Worm (Caenorhabditis elegans): ENCODE measurements around the gene zig-5.
A peak's percentile ranks its signal among the peaks of the same experiment; 100 is the strongest.

zig-5 gene

DNA sequence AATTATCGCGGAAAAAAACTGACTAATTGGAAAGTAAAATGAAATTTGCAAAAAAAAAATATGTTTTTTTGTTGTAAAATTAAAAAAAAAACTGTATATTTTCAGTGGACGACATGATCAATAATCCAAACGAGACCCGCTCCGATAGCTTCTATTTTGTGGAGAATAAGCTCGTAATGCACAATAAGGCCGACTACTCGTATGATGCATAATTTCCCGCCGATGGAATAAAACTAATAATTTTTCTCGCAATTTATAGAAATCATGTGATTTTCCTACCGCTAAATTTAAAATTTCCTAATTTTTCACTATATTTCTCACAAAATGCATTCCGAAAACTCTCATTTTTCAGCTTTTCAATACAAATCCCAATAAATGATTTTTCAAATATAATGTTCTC, 44.8 kb downstream of the zig-5 start:
- TF ChIP-seq med-1 (GFP tag; optimal IDR thresholded peaks at IDR 0.05; ENCODE audit: insufficient read depth) (no peak), klf-2 (GFP tag; conservative IDR thresholded peaks at IDR 0.05) (no peak), ztf-29 (GFP tag; IDR thresholded peaks at IDR 0.05) (no peak), ref-1 (GFP tag; conservative IDR thresholded peaks at IDR 0.05) (no peak), cog-1 (tag; optimal IDR thresholded peaks at IDR 0.05) (no peak), flt-1 (GFP tag; IDR thresholded peaks at IDR 0.05) (no peak), T22C8.4 (GFP tag; IDR thresholded peaks at IDR 0.05) (no peak), ztf-23 (GFP tag; IDR thresholded peaks at IDR 0.05) (no peak), tab-1 (GFP tag; IDR thresholded peaks at IDR 0.05) (no peak)

DNA sequence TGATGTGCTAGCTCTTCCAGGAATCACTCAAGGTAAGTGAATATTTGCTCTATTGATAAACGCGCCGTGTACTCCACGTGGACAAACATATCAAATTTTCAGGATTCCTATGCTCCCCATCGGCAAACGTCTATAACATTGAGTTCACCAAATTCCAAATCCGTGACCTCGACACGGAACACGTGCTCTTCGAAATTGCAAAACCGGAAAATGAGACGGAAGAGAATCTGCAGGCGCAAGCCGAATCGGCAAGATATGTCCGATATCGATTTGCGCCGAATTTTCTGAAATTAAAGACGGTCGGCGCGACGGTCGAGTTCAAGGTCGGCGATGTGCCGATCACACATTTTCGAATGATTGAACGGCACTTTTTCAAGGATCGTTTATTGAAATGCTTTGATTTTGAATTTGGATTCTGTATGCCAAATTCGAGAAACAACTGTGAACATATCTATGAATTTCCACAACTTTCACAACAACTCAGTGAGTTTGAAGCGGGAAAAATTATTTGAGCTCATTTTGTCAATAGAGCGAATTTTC, 45.6 kb downstream of the zig-5 start:
- no peak for TF ChIP-seq cog-1 (tag; optimal IDR thresholded peaks at IDR 0.05)
- TF ChIP-seq T22C8.4 (GFP tag; IDR thresholded peaks at IDR 0.05) = no peak
- TF ChIP-seq med-1 (GFP tag; optimal IDR thresholded peaks at IDR 0.05; ENCODE audit: insufficient read depth) = no peak
- TF ChIP-seq ref-1 (GFP tag; conservative IDR thresholded peaks at IDR 0.05) = no peak
- TF ChIP-seq flt-1 (GFP tag; IDR thresholded peaks at IDR 0.05) = no peak
- no peak for TF ChIP-seq klf-2 (GFP tag; conservative IDR thresholded peaks at IDR 0.05)
- TF ChIP-seq tab-1 (GFP tag; IDR thresholded peaks at IDR 0.05) = no peak
- TF ChIP-seq ztf-29 (GFP tag; IDR thresholded peaks at IDR 0.05) = no peak
- TF ChIP-seq ztf-23 (GFP tag; IDR thresholded peaks at IDR 0.05) = no peak

DNA sequence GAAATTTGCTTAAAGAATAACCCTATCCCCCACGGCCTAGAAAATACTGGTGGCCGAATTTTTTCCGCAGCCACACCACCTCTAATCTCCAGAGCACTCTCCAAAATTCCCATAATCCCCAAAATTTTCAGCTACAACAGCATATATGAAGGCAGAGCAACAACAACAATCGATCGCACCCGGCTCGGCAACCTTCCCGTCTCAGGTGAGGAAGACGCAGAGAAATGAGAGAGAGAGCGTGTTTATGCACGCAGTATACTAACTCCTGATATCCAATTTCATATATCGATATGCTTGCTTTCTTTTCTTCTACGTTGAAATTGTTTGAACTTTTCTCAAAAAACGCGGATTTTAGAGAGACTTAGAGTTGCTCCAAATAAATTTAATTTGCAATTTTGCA, 47.0 kb downstream of the zig-5 start:
- no peak for TF ChIP-seq flt-1 (GFP tag; IDR thresholded peaks at IDR 0.05)
- no peak for TF ChIP-seq med-1 (GFP tag; optimal IDR thresholded peaks at IDR 0.05; ENCODE audit: insufficient read depth)
- no peak for TF ChIP-seq klf-2 (GFP tag; conservative IDR thresholded peaks at IDR 0.05)
- no peak for TF ChIP-seq ref-1 (GFP tag; conservative IDR thresholded peaks at IDR 0.05)
- no peak for TF ChIP-seq ztf-29 (GFP tag; IDR thresholded peaks at IDR 0.05)
- no peak for TF ChIP-seq T22C8.4 (GFP tag; IDR thresholded peaks at IDR 0.05)
- no peak for TF ChIP-seq cog-1 (tag; optimal IDR thresholded peaks at IDR 0.05)
- TF ChIP-seq ztf-23 (GFP tag; IDR thresholded peaks at IDR 0.05) = no peak
- TF ChIP-seq tab-1 (GFP tag; IDR thresholded peaks at IDR 0.05) = no peak

DNA sequence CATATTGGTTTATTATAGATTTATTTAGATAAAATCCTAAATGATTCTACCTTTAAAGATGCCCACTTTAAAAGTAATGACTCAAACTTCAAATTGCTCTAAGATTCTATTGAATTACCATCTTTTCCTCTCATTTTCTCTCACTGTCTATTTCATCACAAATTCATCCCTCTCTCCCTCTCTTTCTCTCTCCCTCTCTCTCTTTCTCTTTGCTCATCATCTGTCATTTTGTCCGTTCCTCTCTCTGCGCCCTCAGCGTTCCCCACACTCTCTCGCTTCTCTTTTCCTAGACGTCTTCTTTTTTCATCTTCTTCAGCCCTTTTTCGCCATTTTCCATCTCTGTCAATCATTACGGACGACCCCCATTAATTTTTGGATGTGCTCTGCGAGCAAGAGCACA, 48.2 kb downstream of the zig-5 start:
- TF ChIP-seq ztf-23 (GFP tag; IDR thresholded peaks at IDR 0.05) (0 out of 2 replicates have a peak, but pooled peaks have one; percentile 11), ztf-29 (GFP tag; IDR thresholded peaks at IDR 0.05) (no peak)

DNA sequence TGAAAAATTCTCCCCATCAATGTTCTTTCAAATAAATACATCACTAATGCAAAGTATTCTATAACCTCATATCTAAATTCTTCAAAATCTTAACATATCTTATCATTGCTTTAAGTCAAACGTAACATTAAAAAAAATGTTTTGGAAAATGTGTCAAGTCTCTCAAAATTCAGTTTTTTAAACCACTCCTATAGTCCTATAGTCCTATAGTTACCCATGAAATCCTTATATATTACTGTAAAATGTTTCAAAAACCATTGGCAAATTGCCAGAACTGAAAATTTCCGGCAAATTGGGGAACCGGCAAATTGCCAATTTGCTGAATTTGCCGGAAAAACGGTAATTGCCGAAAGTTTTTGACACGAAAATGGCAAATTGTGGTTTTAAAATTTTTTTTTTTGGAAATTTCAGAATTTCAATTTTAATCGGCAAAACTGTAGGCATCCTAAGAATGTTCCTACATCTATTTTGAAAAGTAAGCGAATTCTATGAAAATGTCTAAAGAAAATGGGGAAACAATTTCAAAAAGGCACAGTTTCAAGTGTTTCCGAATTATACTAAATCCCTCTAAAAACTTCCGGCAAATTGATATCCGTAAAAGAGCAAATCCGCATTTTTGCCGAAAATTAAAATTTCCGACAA, 48.9 kb downstream of the zig-5 start:
- TF ChIP-seq ref-1 (GFP tag; conservative IDR thresholded peaks at IDR 0.05) (no peak), ztf-23 (GFP tag; IDR thresholded peaks at IDR 0.05) (no peak), klf-2 (GFP tag; conservative IDR thresholded peaks at IDR 0.05) (no peak), T22C8.4 (GFP tag; IDR thresholded peaks at IDR 0.05) (no peak), tab-1 (GFP tag; IDR thresholded peaks at IDR 0.05) (no peak)

DNA sequence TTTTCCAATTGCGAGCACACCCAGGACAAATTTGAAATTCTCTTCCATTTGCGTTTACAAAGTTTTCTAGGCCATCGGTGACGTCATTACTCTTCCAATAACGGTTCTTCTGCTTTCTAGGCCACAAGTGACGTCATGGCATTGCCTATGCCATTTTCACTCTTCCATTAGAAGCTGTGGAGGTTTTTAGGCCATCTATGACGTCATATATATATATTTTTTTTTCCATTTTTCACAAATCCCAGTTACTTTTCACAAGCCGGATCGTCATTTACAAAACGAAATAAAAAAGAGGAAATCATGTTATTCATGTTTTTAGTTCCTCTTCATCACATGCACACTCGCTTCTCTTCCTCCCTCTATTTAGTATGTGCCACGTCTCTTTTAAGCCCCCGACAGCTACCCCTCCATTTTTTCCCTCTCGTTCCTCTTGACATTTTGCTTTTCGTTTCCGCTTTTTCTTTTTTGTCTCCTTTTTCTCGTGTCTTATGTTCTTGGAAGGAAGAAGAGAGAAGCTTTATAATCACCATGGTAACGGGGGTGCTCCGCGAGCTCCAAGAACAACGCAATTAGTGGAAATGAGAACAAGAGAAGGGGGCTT, 50.2 kb downstream of the zig-5 start:
- TF ChIP-seq ztf-29 (GFP tag; IDR thresholded peaks at IDR 0.05) = no peak
- no peak for TF ChIP-seq T22C8.4 (GFP tag; IDR thresholded peaks at IDR 0.05)
- no peak for TF ChIP-seq cog-1 (tag; optimal IDR thresholded peaks at IDR 0.05)
- no peak for TF ChIP-seq med-1 (GFP tag; optimal IDR thresholded peaks at IDR 0.05; ENCODE audit: insufficient read depth)
- TF ChIP-seq ref-1 (GFP tag; conservative IDR thresholded peaks at IDR 0.05) = no peak
- TF ChIP-seq tab-1 (GFP tag; IDR thresholded peaks at IDR 0.05) = no peak
- no peak for TF ChIP-seq klf-2 (GFP tag; conservative IDR thresholded peaks at IDR 0.05)
- no peak for TF ChIP-seq flt-1 (GFP tag; IDR thresholded peaks at IDR 0.05)
- no peak for TF ChIP-seq ztf-23 (GFP tag; IDR thresholded peaks at IDR 0.05)

DNA sequence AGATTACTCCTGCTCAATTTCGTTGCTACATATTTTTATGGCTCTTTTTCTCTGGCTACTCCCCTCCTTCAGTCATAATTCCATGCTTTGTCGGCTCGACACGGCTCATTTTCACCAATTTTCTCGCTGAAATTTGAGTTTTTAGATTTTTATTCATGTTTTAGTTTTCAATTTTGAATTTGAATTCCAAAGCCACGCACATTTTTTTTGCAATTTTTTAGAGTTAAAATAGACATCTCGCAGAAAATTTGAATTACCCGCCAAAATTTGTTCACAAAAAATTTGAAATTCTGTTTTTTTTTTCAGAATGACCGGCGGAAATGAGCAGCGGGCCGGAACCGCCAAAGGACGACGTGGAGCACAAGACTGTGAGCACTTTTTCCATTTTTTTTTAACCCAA, 51.0 kb downstream of the zig-5 start, which contains the start of gene unc-119:
TSS of gene unc-119 (plus strand) at position 301 of the 400 bp plus-strand sequence.
- no peak for TF ChIP-seq tab-1 (GFP tag; IDR thresholded peaks at IDR 0.05)
- no peak for TF ChIP-seq cog-1 (tag; optimal IDR thresholded peaks at IDR 0.05)
- TF ChIP-seq ref-1 (GFP tag; conservative IDR thresholded peaks at IDR 0.05) = no peak
- TF ChIP-seq flt-1 (GFP tag; IDR thresholded peaks at IDR 0.05) = no peak
- TF ChIP-seq ztf-29 (GFP tag; IDR thresholded peaks at IDR 0.05) = no peak
- no peak for TF ChIP-seq T22C8.4 (GFP tag; IDR thresholded peaks at IDR 0.05)
- TF ChIP-seq med-1 (GFP tag; optimal IDR thresholded peaks at IDR 0.05; ENCODE audit: insufficient read depth) = no peak
- TF ChIP-seq klf-2 (GFP tag; conservative IDR thresholded peaks at IDR 0.05) = no peak
